Fruit fly (Drosophila melanogaster) S2 (cell line): ENCODE measurements around the gene Mpcp2.
A peak's percentile ranks its signal among the peaks of the same experiment; 100 is the strongest.

Experiments used
- CG8478 ChIP-seq: fragments of >200 bp; optimal IDR thresholded peaks from 2 replicates; lab custom pipeline; 2018
- CTCF ChIP-seq, 2 experiments: fragments of >200 bp; optimal IDR thresholded peaks; 2 replicates each; lab custom pipeline; 2018

Gene Mpcp2

DNA sequence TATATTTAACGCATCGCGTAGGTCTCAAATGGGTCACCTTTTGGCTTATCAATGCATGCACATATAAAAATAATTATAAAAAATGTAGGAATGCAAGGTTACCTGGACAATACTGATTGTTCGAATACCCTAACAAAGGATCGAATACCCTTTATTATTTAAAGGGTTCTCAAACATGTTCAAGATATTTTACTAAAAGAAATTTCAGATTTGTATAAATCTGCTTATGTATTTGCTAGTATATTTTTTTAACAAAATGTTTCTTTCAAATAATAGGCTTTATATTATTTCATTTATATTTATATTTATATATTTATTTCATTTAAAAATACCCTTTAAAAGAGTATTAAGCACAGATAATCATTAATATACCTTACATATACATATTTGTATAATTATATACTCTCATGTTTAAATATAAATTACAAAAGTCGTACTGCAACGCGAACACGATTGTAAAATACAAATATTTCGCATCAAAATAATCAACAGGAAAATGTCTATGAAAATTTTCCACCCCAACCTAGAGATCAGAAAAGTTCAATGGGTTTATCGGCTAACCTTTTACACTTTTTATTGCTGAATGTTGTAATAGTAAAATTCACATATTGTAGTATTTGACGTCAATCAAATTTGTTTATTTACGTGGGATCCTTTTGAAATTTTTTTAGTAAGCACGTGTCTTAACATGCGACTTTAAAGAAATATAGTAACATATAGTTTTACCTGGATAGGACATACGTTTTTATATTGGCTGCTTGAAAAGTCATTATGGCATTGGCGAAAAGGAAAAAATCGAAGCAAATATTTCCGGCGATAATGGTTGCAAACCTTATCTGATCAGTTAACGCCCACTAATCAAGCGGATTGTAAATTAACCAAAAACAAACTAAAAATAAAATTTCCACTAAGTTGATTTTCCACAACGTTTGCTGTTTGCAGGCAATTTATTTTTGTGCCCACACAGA lies 19.6 kb downstream of the Mpcp2 start:
- no peak for TF ChIP-seq CG8478 (lab: Kevin White, UChicago)
- TF ChIP-seq CTCF (optimal IDR thresholded peaks at IDR 0.05; lab: Kevin White, UChicago), result no peak

DNA sequence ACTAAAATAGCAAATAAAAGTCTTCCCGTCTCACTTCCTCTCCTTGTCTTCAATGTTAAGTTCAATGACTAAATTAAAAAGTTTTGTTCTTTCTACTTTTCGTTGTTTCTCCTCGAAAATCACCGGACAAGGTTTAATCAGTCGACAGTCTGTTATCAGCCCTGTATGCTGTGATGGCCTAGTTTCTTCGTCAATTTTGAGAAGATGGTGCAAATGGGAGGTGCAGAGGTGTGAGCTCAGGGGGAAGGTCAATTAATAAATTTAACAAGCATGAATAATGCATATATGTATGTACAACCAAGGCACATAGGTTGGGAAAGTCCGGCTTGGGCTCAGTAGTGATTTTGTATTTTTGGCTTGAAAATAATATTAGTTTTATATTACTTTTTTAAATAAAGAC lies 20.6 kb downstream of the Mpcp2 start:
- no peak for TF ChIP-seq CG8478 (lab: Kevin White, UChicago)
- TF ChIP-seq CTCF (optimal IDR thresholded peaks at IDR 0.05; lab: Kevin White, UChicago), result no peak

DNA sequence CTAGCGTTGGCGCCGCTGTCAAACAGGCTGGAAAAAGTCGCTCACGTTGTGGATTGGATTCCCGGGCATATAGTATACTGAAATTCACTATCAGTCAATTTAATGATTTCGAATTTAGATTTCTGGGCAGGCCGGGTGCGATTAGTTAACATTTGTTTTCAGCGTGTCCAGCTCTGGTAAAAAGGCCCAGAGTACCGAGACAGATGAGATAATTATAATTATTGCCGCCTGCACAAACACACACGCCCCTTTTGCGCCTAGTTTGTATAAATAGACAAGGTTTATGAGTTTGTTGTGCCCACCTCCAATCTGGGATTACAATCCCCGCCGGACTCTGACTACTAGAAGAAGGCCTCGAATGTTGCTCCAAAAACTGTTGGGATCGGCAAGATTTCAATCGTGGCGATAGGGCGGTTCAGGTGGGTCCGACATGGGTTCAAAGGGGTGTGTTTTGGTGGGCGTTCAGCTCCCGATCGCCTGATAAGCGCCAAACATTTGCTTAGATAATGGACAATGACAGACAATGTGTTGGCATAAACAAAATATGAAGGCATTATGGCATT lies 21.6 kb downstream of the Mpcp2 start:
- TF ChIP-seq CG8478 (lab: Kevin White, UChicago), result no peak
- no peak for TF ChIP-seq CTCF (optimal IDR thresholded peaks at IDR 0.05; lab: Kevin White, UChicago)

DNA sequence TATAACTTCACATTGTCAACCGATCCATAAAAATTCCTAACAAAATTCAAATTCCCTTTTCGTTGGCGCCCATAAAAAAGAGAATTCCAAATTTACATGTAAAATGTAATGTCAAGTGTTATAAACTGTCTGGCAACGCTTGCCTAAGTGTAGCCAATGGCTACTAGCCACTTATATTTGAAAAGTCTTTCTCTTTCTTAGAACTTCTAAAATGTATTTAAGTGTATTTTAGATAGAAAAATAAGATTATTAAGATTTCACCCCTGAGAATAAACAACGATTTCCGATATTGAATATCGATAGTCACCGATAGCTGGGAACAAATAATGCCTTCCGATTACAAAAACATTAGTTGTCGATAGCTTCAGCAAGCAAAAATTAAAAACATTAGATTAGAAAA lies 22.2 kb downstream of the Mpcp2 start, which contains the start of gene CG34039:
CG34039 (plus strand) TSS at position 342 of the 400 bp plus-strand sequence.
- TF ChIP-seq CG8478 (lab: Kevin White, UChicago) (no peak), CTCF (optimal IDR thresholded peaks at IDR 0.05; lab: Kevin White, UChicago) (no peak)

DNA sequence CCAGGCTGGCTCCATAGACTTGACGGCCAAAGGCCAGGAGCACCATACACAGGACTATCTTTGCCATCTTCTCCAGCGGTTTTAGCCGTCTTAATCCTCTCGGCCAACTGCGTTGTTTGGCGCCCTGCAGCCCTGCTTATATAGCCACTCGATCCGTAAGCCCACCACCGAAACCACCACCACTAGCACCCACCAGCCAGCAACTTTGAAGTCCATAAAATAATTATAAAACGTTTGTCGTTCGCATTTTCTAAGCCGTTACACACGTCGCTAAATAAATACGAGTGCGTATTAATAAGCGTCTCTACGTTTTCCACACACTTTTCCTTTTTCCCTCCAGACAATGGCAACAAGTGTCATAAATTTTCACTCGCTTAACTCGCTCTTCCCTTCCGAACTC lies 23.2 kb downstream of the Mpcp2 start, which contains the start of gene Lk:
Lk (minus strand) TSS at position 101 of the 400 bp plus-strand sequence.
- TF ChIP-seq CTCF (optimal IDR thresholded peaks at IDR 0.05; lab: Kevin White, UChicago), result no peak
- TF ChIP-seq CG8478 (lab: Kevin White, UChicago), result no peak

DNA sequence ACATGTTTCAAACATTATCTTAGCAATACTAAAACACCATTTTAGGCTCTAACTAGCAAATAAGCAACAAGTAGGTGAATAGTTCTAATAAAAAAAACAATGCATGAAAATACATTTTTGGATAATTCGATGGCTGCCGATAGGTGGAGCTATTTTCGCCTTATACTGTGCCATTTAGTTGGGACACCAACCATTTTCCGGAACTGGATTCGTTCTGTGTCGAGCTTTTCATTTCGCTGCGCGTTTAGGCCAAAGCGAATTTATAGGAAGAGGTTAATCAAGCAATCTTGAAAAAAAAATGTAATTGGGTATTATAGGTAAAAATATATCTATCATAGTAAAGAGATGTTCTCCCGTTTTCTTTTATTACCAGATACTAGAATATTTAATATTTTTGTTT lies 25.2 kb downstream of the Mpcp2 start:
- TF ChIP-seq CG8478 (lab: Kevin White, UChicago), result no peak
- peak; percentile 94 for TF ChIP-seq CTCF (optimal IDR thresholded peaks at IDR 0.05; lab: Kevin White, UChicago)

DNA sequence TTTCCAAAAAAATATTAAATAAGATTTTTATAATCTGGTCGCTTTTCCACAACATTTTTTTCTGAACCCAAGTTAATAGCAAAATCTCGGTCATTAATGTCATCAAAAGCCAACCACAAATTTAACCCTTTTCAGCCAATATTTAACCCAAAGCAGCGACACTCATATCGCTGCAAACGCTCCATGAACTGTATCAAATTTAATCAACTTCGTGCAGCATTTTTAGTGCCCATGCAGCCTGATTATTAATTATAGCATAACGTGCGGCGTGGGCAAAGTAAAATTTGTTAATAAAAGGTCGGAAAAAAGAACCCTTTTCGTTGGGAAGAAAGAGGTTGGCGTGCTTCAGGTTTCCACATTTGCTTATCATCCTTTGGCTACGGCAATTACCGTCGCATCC lies 26.0 kb downstream of the Mpcp2 start:
- TF ChIP-seq CTCF (optimal IDR thresholded peaks at IDR 0.05; lab: Kevin White, UChicago) (peak; percentile 22 to 50), CG8478 (lab: Kevin White, UChicago) (no peak)

DNA sequence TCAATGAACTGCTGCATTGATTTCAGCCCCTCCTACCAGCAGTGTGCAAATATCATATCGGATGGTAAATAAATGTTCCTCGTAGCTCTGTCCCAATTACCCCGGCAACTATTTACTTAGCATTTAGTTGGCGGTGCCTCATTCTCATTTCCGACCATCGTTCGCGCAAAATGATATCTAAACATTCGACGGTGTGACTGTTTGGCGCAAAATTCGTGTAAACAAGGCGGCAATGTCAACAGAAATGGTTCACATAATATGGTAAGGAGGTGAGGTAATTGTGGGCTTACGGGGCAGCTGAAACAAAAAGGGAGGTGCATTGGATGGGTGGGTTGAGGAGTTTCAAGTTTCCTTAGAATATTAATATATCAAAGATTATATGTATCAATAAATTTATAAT lies 27.0 kb downstream of the Mpcp2 start:
- TF ChIP-seq CG8478 (lab: Kevin White, UChicago) (no peak), CTCF (optimal IDR thresholded peaks at IDR 0.05; lab: Kevin White, UChicago) (no peak)

DNA sequence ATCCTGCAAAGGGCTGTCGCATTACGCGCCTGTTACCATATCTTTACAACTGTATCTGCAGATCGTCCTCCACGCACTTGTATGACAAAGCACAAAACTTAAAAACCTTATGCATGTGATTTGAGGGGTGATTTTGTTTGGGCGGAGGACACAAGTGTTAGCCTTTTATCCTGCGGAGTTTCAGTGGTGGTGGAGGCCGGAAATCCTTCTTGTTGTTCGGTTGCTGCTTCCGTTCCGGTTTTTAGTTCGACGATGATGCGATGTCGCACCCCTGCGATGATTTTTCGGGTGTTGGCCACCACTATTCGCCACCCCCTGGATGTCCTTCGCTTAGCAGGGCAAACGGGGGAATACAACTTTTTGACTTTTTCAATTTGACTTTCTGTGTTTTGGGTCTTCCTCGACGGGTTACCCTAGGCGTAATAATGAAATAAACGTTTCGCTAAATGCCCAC lies 27.7 kb downstream of the Mpcp2 start:
- TF ChIP-seq CTCF (optimal IDR thresholded peaks at IDR 0.05; lab: Kevin White, UChicago), result no peak
- TF ChIP-seq CG8478 (lab: Kevin White, UChicago), result no peak

DNA sequence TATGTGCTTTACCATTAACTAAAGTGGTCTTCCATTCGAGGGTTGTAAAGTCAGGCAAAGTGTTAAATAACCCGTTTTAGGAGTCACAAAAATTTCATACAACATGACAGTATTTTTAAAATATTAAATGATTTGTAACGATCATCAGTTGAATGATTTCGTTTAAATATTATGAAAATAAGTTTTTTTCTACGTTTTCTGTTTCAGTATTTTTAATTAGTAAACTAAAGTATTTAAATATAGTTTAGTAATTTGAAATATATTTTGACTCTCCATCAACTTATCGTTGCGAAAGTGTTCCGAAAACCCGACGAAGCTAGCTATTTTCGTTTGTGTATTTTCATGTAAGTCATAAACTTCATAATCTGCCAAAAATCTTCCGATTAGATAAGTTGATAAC lies 29.7 kb downstream of the Mpcp2 start, which contains the start of gene CG42758:
CG42758 (plus strand) TSS at position 301 of the 400 bp plus-strand sequence.
- TF ChIP-seq CG8478 (lab: Kevin White, UChicago), result no peak
- TF ChIP-seq CTCF (optimal IDR thresholded peaks at IDR 0.05; lab: Kevin White, UChicago), result no peak

DNA sequence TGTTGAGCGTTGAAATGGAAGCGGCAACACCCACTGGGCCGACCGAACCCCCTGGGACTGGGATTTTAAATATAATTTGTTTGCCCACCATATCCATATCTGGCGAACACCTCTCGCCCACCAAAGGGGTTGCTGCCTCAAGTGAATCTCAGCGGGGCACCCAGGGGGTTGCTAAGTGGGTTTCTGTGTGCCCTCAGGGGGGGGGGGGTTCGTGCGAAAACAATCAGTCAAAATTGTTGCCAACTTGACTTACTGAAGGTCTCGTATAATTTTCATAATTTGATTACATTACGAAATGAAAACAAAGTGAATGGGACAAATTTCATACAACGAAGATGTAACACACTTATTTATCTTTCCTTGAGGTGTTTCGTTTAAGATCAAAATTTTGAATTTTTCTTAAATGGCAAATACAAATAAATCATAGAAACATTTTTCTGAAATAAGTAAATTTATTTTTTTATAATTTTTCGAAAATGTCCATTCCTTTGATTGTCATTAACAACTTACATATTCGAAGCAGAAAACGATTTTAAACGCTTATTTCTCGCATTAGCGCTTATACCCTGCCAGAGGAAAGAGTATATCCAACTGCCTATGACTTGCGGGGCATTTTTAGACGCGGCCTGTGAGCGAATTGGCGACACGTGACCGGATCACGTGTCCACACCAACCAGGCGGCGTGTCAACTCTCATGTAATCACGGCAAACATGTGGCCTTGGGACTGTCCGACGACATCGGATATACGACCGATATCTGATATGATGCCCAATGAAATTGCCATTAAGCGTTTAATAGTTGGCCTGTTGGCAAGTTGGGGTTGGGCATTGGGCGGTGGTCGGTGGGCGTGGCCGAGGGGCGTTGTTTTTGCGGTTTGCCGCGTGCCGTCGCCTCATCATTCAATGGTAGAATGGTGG lies 32.4 kb downstream of the Mpcp2 start:
- TF ChIP-seq CG8478 (lab: Kevin White, UChicago), result no peak
- no peak for TF ChIP-seq CTCF (optimal IDR thresholded peaks at IDR 0.05; lab: Kevin White, UChicago)

DNA sequence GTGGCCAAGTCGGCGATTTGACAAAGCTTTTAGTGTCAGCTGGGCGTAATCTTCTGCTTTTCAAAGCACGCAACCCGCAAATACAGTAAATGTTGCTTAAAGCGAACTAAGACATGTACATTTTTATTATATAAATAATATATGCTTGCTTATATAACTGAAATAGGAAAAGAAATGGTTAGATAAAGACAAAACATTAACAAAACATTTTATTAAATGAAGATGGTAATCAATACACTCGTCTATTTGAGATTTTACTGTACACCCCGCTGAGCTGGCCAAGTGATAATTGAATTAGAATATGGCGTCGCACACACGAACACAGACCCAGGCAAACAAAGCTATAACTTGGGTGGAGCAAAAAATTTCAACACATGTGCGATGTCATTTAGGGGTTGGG lies 37.2 kb downstream of the Mpcp2 start:
- no peak for TF ChIP-seq CTCF (optimal IDR thresholded peaks at IDR 0.05; lab: Kevin White, UChicago)

DNA sequence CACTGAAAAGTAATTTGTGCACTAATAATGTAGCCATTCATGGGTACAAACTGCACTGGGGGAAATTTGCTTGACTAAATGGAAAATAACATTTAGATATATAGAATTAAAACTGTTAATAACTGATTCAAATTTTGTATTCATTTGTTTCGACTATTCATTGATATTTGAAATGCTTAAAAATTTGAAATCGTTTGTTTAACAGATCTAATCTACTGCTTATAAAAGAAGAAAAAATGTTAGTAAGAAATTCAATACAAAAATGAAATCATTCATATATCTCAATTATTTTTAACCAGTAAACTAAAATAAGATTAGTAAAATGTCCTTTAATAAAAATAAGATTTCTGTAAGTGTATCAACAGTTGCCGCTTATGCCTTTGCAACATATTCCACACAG lies 38.5 kb downstream of the Mpcp2 start:
- TF ChIP-seq CTCF (optimal IDR thresholded peaks at IDR 0.05; lab: Kevin White, UChicago) (no peak), CG8478 (lab: Kevin White, UChicago) (no peak)

DNA sequence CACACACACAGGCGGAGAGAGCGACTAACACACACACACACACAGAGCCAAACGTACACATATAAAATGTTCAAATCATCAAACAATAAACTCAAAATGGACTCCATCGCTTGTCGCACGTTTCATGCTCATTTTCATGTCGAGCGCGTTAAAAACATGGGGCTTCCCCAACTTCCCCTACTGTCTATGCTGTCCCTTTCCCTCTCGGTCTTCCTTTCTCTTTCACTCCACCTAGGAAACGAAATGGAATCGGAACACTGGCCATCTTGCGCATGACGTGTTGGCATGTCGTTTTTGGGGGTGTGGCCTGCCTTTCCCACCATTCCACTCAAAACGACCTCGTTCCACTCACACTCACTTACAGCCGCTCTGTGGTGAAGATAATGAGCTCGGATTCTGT lies 41.4 kb downstream of the Mpcp2 start:
- no peak for TF ChIP-seq CG8478 (lab: Kevin White, UChicago)
- peak in 1 of 2 experiments; percentile 37 for TF ChIP-seq CTCF (optimal IDR thresholded peaks at IDR 0.05; lab: Kevin White, UChicago)
